Fruit fly (Drosophila melanogaster) whole organism, wandering third instar larva: Measurements from ENCODE around the gene CG7011.

Experiments
- CG9705 ChIP-seq: fragments of 200-800 bp; sonication (Bioruptor generic); optimal IDR thresholded peaks from 2 replicates; lab custom pipeline; 2018; ENCODE audit warnings: missing biosample characterization, mild to moderate bottlenecking, missing genetic modification characterization
- CrebA ChIP-seq: fragments of 200-800 bp; sonication (Bioruptor generic); optimal IDR thresholded peaks from 2 replicates; lab custom pipeline; 2016; ENCODE audit warnings: missing biosample characterization, mild to moderate bottlenecking, missing genetic modification characterization, borderline replicate concordance
- HLH106 ChIP-seq: fragments of 200-800 bp; optimal IDR thresholded peaks from 3 replicates; lab custom pipeline; 2019; ENCODE audit warnings: missing biosample characterization, mild to moderate bottlenecking, missing genetic modification characterization, moderate library complexity
- Hnf4 ChIP-seq: fragments of 200-800 bp; sonication (Bioruptor generic); optimal IDR thresholded peaks from 2 replicates; lab custom pipeline; 2016; ENCODE audit warnings: missing biosample characterization, mild to moderate bottlenecking, missing genetic modification characterization
- Hr78 ChIP-seq: fragments of >200 bp; optimal IDR thresholded peaks from 2 replicates; lab custom pipeline; 2017; ENCODE audit warnings: missing biosample characterization, missing genetic modification characterization
- Hr83 ChIP-seq: fragments of 200-300 bp; sonication (Bioruptor generic); optimal IDR thresholded peaks from 2 replicates; lab custom pipeline; 2016; ENCODE audit warnings: missing biosample characterization, mild to moderate bottlenecking, missing genetic modification characterization, moderate library complexity; ENCODE audit not compliant: poor library complexity, severe bottlenecking
- Jra ChIP-seq: sonication (Bioruptor generic); optimal IDR thresholded peaks from 2 replicates; lab custom pipeline; 2016; ENCODE audit warnings: missing biosample characterization, missing genetic modification characterization
- Mio ChIP-seq: sonication (Bioruptor generic); optimal IDR thresholded peaks from 2 replicates; lab custom pipeline; 2016; ENCODE audit warnings: missing biosample characterization, missing genetic modification characterization
- OdsH ChIP-seq: fragments of 200-800 bp; sonication (Bioruptor generic); optimal IDR thresholded peaks from 2 replicates; lab custom pipeline; 2016; ENCODE audit warnings: missing biosample characterization, mild to moderate bottlenecking, missing genetic modification characterization
- Sp1 ChIP-seq: fragments of 200-800 bp; sonication (Bioruptor generic); optimal IDR thresholded peaks from 3 replicates; lab custom pipeline; 2019; ENCODE audit warnings: missing biosample characterization, mild to moderate bottlenecking, missing genetic modification characterization, moderate library complexity
- Vsx2 ChIP-seq: fragments of 200-300, 225-300 bp; sonication (Bioruptor generic); optimal IDR thresholded peaks from 2 replicates; lab custom pipeline; 2018; ENCODE audit warnings: missing biosample characterization, missing genetic modification characterization; ENCODE audit not compliant: partially characterized antibody
- br ChIP-seq: fragments of 200-800 bp; sonication (Bioruptor generic); optimal IDR thresholded peaks from 2 replicates; lab custom pipeline; 2016; ENCODE audit warnings: missing biosample characterization, missing genetic modification characterization
- dl ChIP-seq, 2 experiments: fragments of 175-275, 200-275 bp in 1 of 2; fragments of 200-275 bp in 1 of 2; sonication (Bioruptor generic); optimal IDR thresholded peaks; lab custom pipeline; 2018; ENCODE audit warnings: mild to moderate bottlenecking in 2 of 2, missing biosample characterization in 2 of 2, missing genetic modification characterization in 2 of 2, moderate library complexity in 2 of 2; ENCODE audit not compliant: partially characterized antibody in 2 of 2, insufficient read depth in 1 of 2
- dmrt93B ChIP-seq: fragments of 200-800 bp; sonication (Bioruptor generic); optimal IDR thresholded peaks from 2 replicates; lab custom pipeline; 2018; ENCODE audit warnings: missing biosample characterization, mild to moderate bottlenecking, missing genetic modification characterization
- dsf ChIP-seq: sonication (Bioruptor generic); optimal IDR thresholded peaks from 2 replicates; lab custom pipeline; 2016; ENCODE audit warnings: missing biosample characterization, missing genetic modification characterization, borderline replicate concordance
- ey ChIP-seq: fragments of 200-800 bp; sonication (Bioruptor generic); optimal IDR thresholded peaks from 2 replicates; lab custom pipeline; 2016; ENCODE audit warnings: missing biosample characterization, missing genetic modification characterization
- foxo ChIP-seq, 2 experiments: fragments of 200-800 bp; sonication (Bioruptor generic); optimal IDR thresholded peaks; 2 replicates in 1 of 2; 3 replicates in 1 of 2; lab custom pipeline; 2016 to 2017; ENCODE audit warnings: missing biosample characterization in 2 of 2, missing genetic modification characterization in 2 of 2
- fru ChIP-seq: fragments of 200-800 bp; sonication (Bioruptor generic); optimal IDR thresholded peaks from 3 replicates; lab custom pipeline; 2016; ENCODE audit warnings: missing biosample characterization, mild to moderate bottlenecking, missing genetic modification characterization
- lola ChIP-seq: fragments of >200 bp; optimal IDR thresholded peaks from 2 replicates; lab custom pipeline; 2017; ENCODE audit warnings: missing biosample characterization, missing genetic modification characterization
- pan ChIP-seq: fragments of >200 bp; optimal IDR thresholded peaks from 2 replicates; lab custom pipeline; 2017
- psq ChIP-seq: fragments of 200-800 bp; sonication (Bioruptor generic); optimal IDR thresholded peaks from 3 replicates; lab custom pipeline; 2017; ENCODE audit warnings: missing biosample characterization, mild to moderate bottlenecking, missing genetic modification characterization, moderate library complexity
- rgr ChIP-seq: fragments of 200-800 bp; sonication (Bioruptor generic); optimal IDR thresholded peaks from 3 replicates; lab custom pipeline; 2016; ENCODE audit warnings: missing biosample characterization, mild to moderate bottlenecking, missing genetic modification characterization
- sage ChIP-seq: fragments of 200-800 bp; sonication (Bioruptor generic); optimal IDR thresholded peaks from 2 replicates; lab custom pipeline; 2016; ENCODE audit warnings: missing biosample characterization, mild to moderate bottlenecking, missing genetic modification characterization
- sv ChIP-seq: fragments of 200-800 bp; sonication (Bioruptor generic); optimal IDR thresholded peaks from 3 replicates; lab custom pipeline; 2016; ENCODE audit warnings: missing biosample characterization, missing genetic modification characterization
- tai ChIP-seq: sonication (Bioruptor generic); optimal IDR thresholded peaks from 2 replicates; lab custom pipeline; 2016; ENCODE audit warnings: missing biosample characterization, missing genetic modification characterization
- usp ChIP-seq: fragments of >200 bp; optimal IDR thresholded peaks from 2 replicates; lab custom pipeline; 2017; ENCODE audit warnings: missing biosample characterization, missing genetic modification characterization
- woc ChIP-seq: sonication (Bioruptor generic); optimal IDR thresholded peaks from 2 replicates; lab custom pipeline; 2016; ENCODE audit warnings: missing biosample characterization, mild to moderate bottlenecking, missing genetic modification characterization

The CG7011 gene

DNA sequence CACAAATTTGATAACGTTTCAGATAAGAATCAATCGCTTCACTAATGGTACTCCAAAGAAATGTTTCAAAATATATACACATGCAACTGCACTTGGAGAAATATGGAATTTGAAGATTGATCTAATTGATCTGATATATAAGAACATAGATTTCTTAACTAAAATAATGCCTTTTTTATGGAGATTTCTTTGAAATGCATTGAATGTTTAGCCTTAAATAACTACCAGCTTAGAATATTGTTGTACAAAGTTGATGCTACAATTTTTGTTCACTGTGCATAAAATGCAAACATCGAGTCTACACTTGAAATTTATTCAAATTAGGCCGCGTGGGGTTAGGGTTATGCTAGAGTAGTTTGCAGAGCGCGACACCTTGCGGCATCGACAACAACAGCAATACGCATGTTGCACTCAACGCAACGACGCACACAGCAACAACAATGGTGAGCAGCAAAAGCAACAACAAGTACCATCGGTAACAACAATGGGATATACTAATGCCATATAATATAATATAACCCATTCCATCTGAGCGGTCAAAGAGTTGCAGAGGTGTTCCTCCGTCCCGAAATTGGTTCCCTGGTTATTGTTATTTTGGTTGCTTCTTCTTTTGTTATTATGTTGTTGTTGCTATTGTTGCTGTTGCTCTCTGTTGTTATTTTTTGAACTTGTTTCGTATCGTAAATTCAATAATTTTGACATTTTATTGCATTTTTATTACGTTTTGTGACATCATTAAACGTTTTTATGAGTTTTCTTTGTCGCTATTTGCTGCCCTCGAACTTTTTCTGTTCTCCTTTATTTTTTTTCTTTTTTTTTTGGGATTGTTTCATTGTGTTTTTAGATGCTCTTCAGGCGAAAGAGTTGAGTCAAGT, 36.0 kb upstream of the CG7011 start:
- no peak for TF ChIP-seq sage (GFP tag; lab: Kevin White, UChicago)
- TF ChIP-seq CG9705: no peak
- no peak for TF ChIP-seq dl (GFP tag; optimal IDR thresholded peaks at IDR 0.05; lab: Kevin White, UChicago; ENCODE audit: insufficient read depth in 1 of 2, partially characterized antibody in 2 of 2)
- TF ChIP-seq Hnf4 (GFP tag; lab: Kevin White, UChicago): no peak
- TF ChIP-seq dsf: no peak
- TF ChIP-seq HLH106 (tag; lab: Kevin White, UChicago): no peak
- TF ChIP-seq ey: no peak
- TF ChIP-seq lola (GFP tag; lab: Kevin White, UChicago): no peak
- TF ChIP-seq woc (GFP tag; lab: Kevin White, UChicago): no peak
- no peak for TF ChIP-seq Hr78 (GFP tag; lab: Kevin White, UChicago)
- TF ChIP-seq tai (GFP tag; lab: Kevin White, UChicago): no peak
- no peak for TF ChIP-seq Vsx2 (GFP tag; lab: Kevin White, UChicago)
- TF ChIP-seq fru (GFP tag; lab: Kevin White, UChicago): no peak
- no peak for TF ChIP-seq OdsH
- TF ChIP-seq, all 38 proteins: peak for 0

DNA sequence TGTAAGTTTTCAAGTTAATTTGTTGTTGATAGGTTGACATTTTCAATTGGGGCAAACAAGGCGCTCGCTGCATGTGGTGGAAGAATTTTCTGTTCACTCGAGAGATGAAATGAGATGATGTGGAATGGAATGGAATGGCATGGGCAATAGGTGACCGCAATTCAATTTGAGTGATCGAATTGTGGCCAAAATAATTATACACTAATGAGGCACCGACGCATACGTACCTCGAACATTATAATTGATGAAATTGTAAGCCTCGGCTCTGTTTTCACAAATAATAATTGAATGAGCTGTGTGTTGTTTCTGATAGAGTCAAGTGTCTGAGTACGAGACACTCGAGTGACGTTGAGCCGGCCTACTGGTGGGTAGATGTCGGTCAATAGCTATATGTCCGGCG, 34.5 kb upstream of the CG7011 start:
- TF ChIP-seq pan (lab: Kevin White, UChicago) (no peak), Sp1 (GFP tag; lab: Kevin White, UChicago) (no peak), Vsx2 (GFP tag; lab: Kevin White, UChicago) (no peak), ey (no peak), Hr78 (GFP tag; lab: Kevin White, UChicago) (no peak), psq (GFP tag; lab: Kevin White, UChicago) (no peak), br (GFP tag; lab: Kevin White, UChicago) (no peak), Mio (GFP tag; lab: Kevin White, UChicago) (no peak), CrebA (GFP tag; lab: Kevin White, UChicago) (no peak), fru (GFP tag; lab: Kevin White, UChicago) (no peak)

DNA sequence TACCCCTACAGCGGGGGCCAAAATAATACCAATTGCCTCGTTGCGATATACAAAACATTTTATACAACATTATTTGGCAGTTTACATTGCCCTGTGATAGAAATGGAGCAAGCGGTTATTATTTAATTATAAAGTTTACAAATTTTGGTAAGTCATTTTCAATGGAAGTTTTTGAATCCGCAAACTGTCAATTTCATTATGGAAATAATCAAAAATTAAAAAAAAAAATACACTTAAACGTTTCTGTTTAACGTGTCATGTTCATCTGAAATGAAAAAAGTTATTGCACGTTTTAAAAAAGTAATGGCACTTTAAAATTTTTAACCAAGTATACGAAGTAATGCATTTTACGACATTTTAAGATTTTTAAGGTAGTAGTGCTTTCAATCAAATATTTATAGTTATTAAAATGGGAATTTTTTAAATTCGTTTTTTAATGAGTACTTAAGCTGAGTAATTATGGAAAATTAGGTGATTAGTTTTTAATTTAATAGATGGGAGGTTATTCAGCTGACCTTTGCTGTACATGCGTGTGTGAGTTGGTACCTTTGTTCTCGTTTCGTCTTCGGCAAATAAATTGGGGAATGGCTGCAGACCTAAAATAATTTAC, 33.4 kb upstream of the CG7011 start:
- TF ChIP-seq psq (GFP tag; lab: Kevin White, UChicago) (peak; percentile 1), Hnf4 (GFP tag; lab: Kevin White, UChicago) (no peak)

DNA sequence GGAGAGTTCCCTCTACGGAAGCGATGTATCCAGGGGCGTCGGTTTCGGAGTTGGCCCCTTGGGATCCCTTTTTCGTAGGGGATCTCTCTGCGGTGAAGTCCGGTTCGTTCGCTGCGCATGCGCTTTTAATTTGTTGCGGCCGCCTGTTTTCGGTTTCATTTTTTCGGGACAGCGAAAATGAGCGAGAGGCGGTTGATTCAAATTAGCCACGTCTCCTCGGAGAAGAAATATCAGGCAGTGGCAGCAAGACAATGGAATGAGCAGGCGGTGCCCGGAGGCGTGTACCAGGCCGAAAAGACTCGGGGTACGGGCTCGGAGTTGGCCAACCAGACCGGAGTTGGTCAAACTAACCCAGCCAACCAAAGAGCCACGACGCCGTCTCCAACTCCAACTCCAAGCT, 32.8 kb upstream of the CG7011 start:
- TF ChIP-seq Vsx2 (GFP tag; lab: Kevin White, UChicago) (peak; percentile 71), foxo (GFP tag; optimal IDR thresholded peaks at IDR 0.05; lab: Kevin White, UChicago) (peak in 1 of 2 experiments; percentile 34), Sp1 (GFP tag; lab: Kevin White, UChicago) (peak; percentile 2), Hr83 (GFP tag; lab: Kevin White, UChicago) (no peak), Hnf4 (GFP tag; lab: Kevin White, UChicago) (no peak)

DNA sequence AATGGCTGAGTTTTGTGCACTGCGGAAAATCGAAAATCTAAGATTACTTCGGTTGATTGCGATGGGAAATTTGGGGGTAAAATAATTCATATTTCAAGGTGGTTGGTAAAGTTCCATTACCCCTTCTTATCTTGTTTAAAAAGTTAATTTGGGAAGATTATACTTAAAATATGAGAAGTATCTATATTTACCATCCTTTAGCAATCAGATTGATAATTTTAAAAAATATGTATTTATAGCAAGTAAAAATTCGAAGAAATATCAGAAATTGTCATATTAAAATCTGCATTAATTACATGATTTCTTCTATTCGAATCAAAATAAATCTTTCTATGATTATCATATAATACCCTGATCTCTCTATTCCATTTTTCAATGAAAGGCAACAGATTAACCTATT, 32.1 kb upstream of the CG7011 start:
- TF ChIP-seq Jra (GFP tag; lab: Kevin White, UChicago): no peak
- TF ChIP-seq dl (GFP tag; optimal IDR thresholded peaks at IDR 0.05; lab: Kevin White, UChicago; ENCODE audit: insufficient read depth in 1 of 2, partially characterized antibody in 2 of 2): no peak
- TF ChIP-seq rgr (GFP tag; lab: Kevin White, UChicago): no peak
- no peak for TF ChIP-seq tai (GFP tag; lab: Kevin White, UChicago)
- no peak for TF ChIP-seq Hr83 (GFP tag; lab: Kevin White, UChicago)
- no peak for TF ChIP-seq OdsH
- TF ChIP-seq sv (GFP tag; lab: Kevin White, UChicago): no peak
- TF ChIP-seq dsf: no peak
- no peak for TF ChIP-seq Mio (GFP tag; lab: Kevin White, UChicago)
- no peak for TF ChIP-seq dmrt93B (GFP tag; lab: Kevin White, UChicago)
- no peak for TF ChIP-seq CG9705
- TF ChIP-seq fru (GFP tag; lab: Kevin White, UChicago): no peak
- TF ChIP-seq usp (GFP tag; lab: Kevin White, UChicago): no peak
- TF ChIP-seq Hnf4 (GFP tag; lab: Kevin White, UChicago): no peak
- TF ChIP-seq pan (lab: Kevin White, UChicago): no peak
- TF ChIP-seq br (GFP tag; lab: Kevin White, UChicago): no peak
